Fruit fly (Drosophila melanogaster) whole organism, embryonic: ENCODE results near the gene Grip84.

Source experiments
- Asciz ChIP-seq: fragments of 200-800 bp; sonication (Bioruptor generic); optimal IDR thresholded peaks from 2 replicates; lab custom pipeline; 2017; ENCODE audit warnings: missing biosample characterization, mild to moderate bottlenecking, missing genetic modification characterization, missing genetic modification reagents
- BtbVII ChIP-seq: fragments of 200-800 bp; sonication (Bioruptor generic); optimal IDR thresholded peaks from 3 replicates; lab custom pipeline; 2017; ENCODE audit warnings: missing biosample characterization, mild to moderate bottlenecking, missing genetic modification characterization
- CG1024 ChIP-seq: fragments of 200-800 bp; sonication (Bioruptor generic); IDR thresholded peaks from 2 replicates; pipeline ENCODE4 v1.3.6; 2022; ENCODE audit warnings: missing biosample characterization, missing genetic modification characterization
- CG10321 ChIP-seq: fragments of 200-800 bp; sonication (Bioruptor generic); IDR thresholded peaks from 2 replicates; pipeline ENCODE4 v1.3.6; 2022; ENCODE audit warnings: missing biosample characterization, missing genetic modification characterization
- CG10366 ChIP-seq: fragments of 200-800 bp; sonication (Bioruptor generic); IDR thresholded peaks from 2 replicates; pipeline ENCODE4 v1.3.6; 2022; ENCODE audit warnings: missing biosample characterization, missing genetic modification characterization
- CG10565 ChIP-seq: fragments of 200-800 bp; sonication (Bioruptor generic); optimal IDR thresholded peaks from 3 replicates; lab custom pipeline; 2016; ENCODE audit warnings: missing biosample characterization, mild to moderate bottlenecking, missing genetic modification characterization
- CG12071 ChIP-seq: fragments of 200-800 bp; sonication (Bioruptor generic); optimal IDR thresholded peaks from 3 replicates; lab custom pipeline; 2018; ENCODE audit warnings: missing biosample characterization, mild to moderate bottlenecking, missing genetic modification characterization
- CG12744 ChIP-seq: fragments of 200-800 bp; sonication (Bioruptor generic); optimal IDR thresholded peaks from 2 replicates; lab custom pipeline; 2016; ENCODE audit warnings: missing biosample characterization, missing genetic modification characterization
- CG12769 ChIP-seq: fragments of 200-800 bp; sonication (Bioruptor generic); optimal IDR thresholded peaks from 2 replicates; lab custom pipeline; 2019; ENCODE audit warnings: missing biosample characterization, mild to moderate bottlenecking, missing genetic modification characterization, moderate library complexity
- CG14050 ChIP-seq: fragments of 200-800 bp; sonication (Bioruptor generic); IDR thresholded peaks from 3 replicates; pipeline ENCODE4 v1.3.6; 2022; ENCODE audit warnings: missing biosample characterization, missing genetic modification characterization
- CG14441 ChIP-seq: fragments of 200-800 bp; sonication (Bioruptor generic); IDR thresholded peaks from 2 replicates; pipeline ENCODE4 v1.3.6; 2022; ENCODE audit warnings: missing biosample characterization, missing genetic modification characterization
- CG18476 ChIP-seq: fragments of 200-800 bp; sonication (Bioruptor generic); optimal IDR thresholded peaks from 2 replicates; lab custom pipeline; 2016; ENCODE audit warnings: missing biosample characterization, mild to moderate bottlenecking, missing genetic modification characterization
- CG2678 ChIP-seq: fragments of 200-800 bp; sonication (Bioruptor generic); optimal IDR thresholded peaks from 3 replicates; lab custom pipeline; 2019; ENCODE audit warnings: missing biosample characterization, mild to moderate bottlenecking, missing genetic modification characterization, moderate library complexity
- CG31441 ChIP-seq: fragments of 200-800 bp; sonication (Bioruptor generic); IDR thresholded peaks from 2 replicates; pipeline ENCODE4 v1.3.6; 2022; ENCODE audit warnings: missing biosample characterization, missing genetic modification characterization
- CG3847 ChIP-seq: fragments of 200-800 bp; sonication (Bioruptor generic); IDR thresholded peaks from 2 replicates; pipeline ENCODE4 v1.3.6; 2022; ENCODE audit warnings: missing biosample characterization, missing genetic modification characterization
- CG4282 ChIP-seq: fragments of 200-800 bp; sonication (Bioruptor generic); optimal IDR thresholded peaks from 2 replicates; lab custom pipeline; 2016; ENCODE audit warnings: missing biosample characterization, missing genetic modification characterization
- CG4854 ChIP-seq: fragments of 200-800 bp; sonication (Bioruptor generic); optimal IDR thresholded peaks from 2 replicates; lab custom pipeline; 2016; ENCODE audit warnings: missing biosample characterization, missing genetic modification characterization, inconsistent platforms
- CG6175 ChIP-seq: fragments of 200-800 bp; sonication (Bioruptor generic); IDR thresholded peaks from 3 replicates; pipeline ENCODE4 v1.3.6; 2022; ENCODE audit warnings: missing biosample characterization, missing genetic modification characterization
- CG6272 ChIP-seq: fragments of 200-800 bp; sonication (Bioruptor generic); IDR thresholded peaks from 2 replicates; pipeline ENCODE4 v1.3.6; 2022; ENCODE audit warnings: missing biosample characterization, missing genetic modification characterization
- CG7271 ChIP-seq: fragments of 200-800 bp; sonication (Bioruptor generic); optimal IDR thresholded peaks from 2 replicates; lab custom pipeline; 2018; ENCODE audit warnings: missing biosample characterization, mild to moderate bottlenecking, missing genetic modification characterization, moderate library complexity
- CG8290 ChIP-seq, 3 experiments: fragments of 200-800 bp; sonication (Bioruptor generic); optimal IDR thresholded peaks; 2 replicates each; lab custom pipeline; 2016 to 2019; ENCODE audit warnings: missing biosample characterization in 3 of 3, missing genetic modification characterization in 3 of 3, mild to moderate bottlenecking in 2 of 3, moderate library complexity in 1 of 3
- CG9437 ChIP-seq: fragments of 200-800 bp; sonication (Bioruptor generic); optimal IDR thresholded peaks from 2 replicates; lab custom pipeline; 2018; ENCODE audit warnings: missing biosample characterization, mild to moderate bottlenecking, missing genetic modification characterization
- CG9932 ChIP-seq: fragments of 200-800 bp; sonication (Bioruptor generic); IDR thresholded peaks from 2 replicates; pipeline ENCODE4 v1.3.6; 2022; ENCODE audit warnings: missing biosample characterization, missing genetic modification characterization
- Camta ChIP-seq: fragments of 200-800 bp; sonication (Bioruptor generic); optimal IDR thresholded peaks from 2 replicates; lab custom pipeline; 2016; ENCODE audit warnings: missing biosample characterization, missing genetic modification characterization
- CkIIα-i1 ChIP-seq: fragments of 200-800 bp; sonication (Bioruptor generic); IDR thresholded peaks from 2 replicates; pipeline ENCODE4 v1.3.6; 2022; ENCODE audit warnings: missing biosample characterization, missing genetic modification characterization
- Deaf1 ChIP-seq: fragments of 200-800 bp; optimal IDR thresholded peaks from 3 replicates; lab custom pipeline; 2019; ENCODE audit warnings: missing biosample characterization, mild to moderate bottlenecking, missing genetic modification characterization, moderate library complexity
- Dll ChIP-seq: fragments of 200-800 bp; sonication (Bioruptor generic); IDR thresholded peaks from 4 replicates; pipeline ENCODE4 v1.3.6; 2022; ENCODE audit warnings: missing biosample characterization, missing genetic modification characterization; ENCODE audit not compliant: partially characterized antibody
- Dp ChIP-seq: fragments of 200-800 bp; sonication (Bioruptor generic); optimal IDR thresholded peaks from 2 replicates; lab custom pipeline; 2018; ENCODE audit warnings: missing biosample characterization, mild to moderate bottlenecking, missing genetic modification characterization, moderate library complexity
- Dref ChIP-seq: fragments of 200-800 bp; sonication (Bioruptor generic); IDR thresholded peaks from 2 replicates; pipeline ENCODE4 v1.3.6; 2022; ENCODE audit warnings: missing biosample characterization, missing genetic modification characterization
- Ets65A ChIP-seq: fragments of 200-800 bp; sonication (Bioruptor generic); peaks from one replicate; lab custom pipeline; 2016; ENCODE audit warnings: missing biosample characterization, missing genetic modification characterization
- GATAe ChIP-seq: fragments of 200-800 bp; sonication (Bioruptor generic); conservative IDR thresholded peaks from 2 replicates; pipeline ENCODE4 v1.3.6; 2022; ENCODE audit warnings: missing biosample characterization, missing genetic modification characterization
- Hmx ChIP-seq: fragments of 200-800 bp; sonication (Bioruptor generic); optimal IDR thresholded peaks from 2 replicates; lab custom pipeline; 2016; ENCODE audit warnings: missing biosample characterization, missing genetic modification characterization
- Hr39 ChIP-seq: fragments of >200 bp; optimal IDR thresholded peaks from 2 replicates; lab custom pipeline; 2017
- Lpt ChIP-seq: fragments of >200 bp; optimal IDR thresholded peaks from 2 replicates; lab custom pipeline; 2018; ENCODE audit warnings: missing biosample characterization, missing genetic modification characterization
- Med ChIP-seq: fragments of 200-800 bp; sonication (Bioruptor generic); peaks from one replicate; lab custom pipeline; 2016; ENCODE audit warnings: missing biosample characterization, missing genetic modification characterization, mild to moderate bottlenecking, inconsistent platforms, moderate library complexity
- Sin3A ChIP-seq: fragments of >200 bp; optimal IDR thresholded peaks from 2 replicates; lab custom pipeline; 2018
- Tbp ChIP-seq: fragments of >200 bp; optimal IDR thresholded peaks from 2 replicates; lab custom pipeline; 2018; ENCODE audit warnings: missing biosample characterization, missing genetic modification characterization
- ase ChIP-seq: fragments of 200-800 bp; sonication (Bioruptor generic); IDR thresholded peaks from 3 replicates; pipeline ENCODE4 v1.3.6; 2022; ENCODE audit warnings: missing biosample characterization, missing genetic modification characterization
- az2 ChIP-seq: fragments of 200-800 bp; sonication (Bioruptor generic); optimal IDR thresholded peaks from 3 replicates; lab custom pipeline; 2016; ENCODE audit warnings: missing biosample characterization, missing genetic modification characterization
- cas ChIP-seq: fragments of 200-800 bp; sonication (Bioruptor generic); IDR thresholded peaks from 2 replicates; pipeline ENCODE4 v1.3.6; 2022; ENCODE audit warnings: missing biosample characterization, missing genetic modification characterization
- dysf ChIP-seq: fragments of 200-800 bp; sonication (Bioruptor generic); IDR thresholded peaks from 3 replicates; pipeline ENCODE4 v1.3.6; 2022; ENCODE audit warnings: missing biosample characterization, missing genetic modification characterization
- exex ChIP-seq: fragments of 200-800 bp; sonication (Bioruptor generic); optimal IDR thresholded peaks from 4 replicates; lab custom pipeline; 2018; ENCODE audit warnings: missing biosample characterization, mild to moderate bottlenecking, missing genetic modification characterization, moderate library complexity
- fd3F ChIP-seq: fragments of 200-800 bp; sonication (Bioruptor generic); optimal IDR thresholded peaks from 2 replicates; lab custom pipeline; 2018; ENCODE audit warnings: missing biosample characterization, mild to moderate bottlenecking, missing genetic modification characterization, moderate library complexity
- ftz-f1 ChIP-seq: fragments of 200-800 bp; sonication (Bioruptor generic); optimal IDR thresholded peaks from 2 replicates; lab custom pipeline; 2016; ENCODE audit warnings: missing biosample characterization, missing genetic modification characterization
- gem ChIP-seq: fragments of 200-800 bp; sonication (Bioruptor generic); optimal IDR thresholded peaks from 2 replicates; lab custom pipeline; 2019; ENCODE audit warnings: missing biosample characterization, mild to moderate bottlenecking, missing genetic modification characterization, moderate library complexity
- ind ChIP-seq: fragments of 200-800 bp; sonication (Bioruptor generic); optimal IDR thresholded peaks from 3 replicates; lab custom pipeline; 2016; ENCODE audit warnings: missing biosample characterization, missing genetic modification characterization
- jing ChIP-seq: fragments of 200-800 bp; sonication (Bioruptor generic); optimal IDR thresholded peaks from 2 replicates; lab custom pipeline; 2018; ENCODE audit warnings: missing biosample characterization, mild to moderate bottlenecking, missing genetic modification characterization
- knrl ChIP-seq: fragments of 200-800 bp; sonication (Bioruptor generic); IDR thresholded peaks from 3 replicates; pipeline ENCODE4 v1.3.6; 2022; ENCODE audit warnings: missing biosample characterization, missing genetic modification characterization; ENCODE audit not compliant: partially characterized antibody
- sc ChIP-seq, 3 experiments: fragments of >200 bp in 2 of 3; fragments of 200-800 bp in 1 of 3; sonication (Bioruptor generic) in 1 of 3; optimal IDR thresholded peaks; 2 replicates in 2 of 3; 3 replicates in 1 of 3; lab custom pipeline; 2017; ENCODE audit warnings: mild to moderate bottlenecking in 1 of 3, missing biosample characterization in 1 of 3, missing genetic modification characterization in 1 of 3, missing genetic modification reagents in 1 of 3
- zen ChIP-seq: fragments of 200-800 bp; sonication (Bioruptor generic); optimal IDR thresholded peaks from 3 replicates; lab custom pipeline; 2018; ENCODE audit warnings: missing biosample characterization, mild to moderate bottlenecking, missing genetic modification characterization, moderate library complexity

The Grip84 gene

DNA sequence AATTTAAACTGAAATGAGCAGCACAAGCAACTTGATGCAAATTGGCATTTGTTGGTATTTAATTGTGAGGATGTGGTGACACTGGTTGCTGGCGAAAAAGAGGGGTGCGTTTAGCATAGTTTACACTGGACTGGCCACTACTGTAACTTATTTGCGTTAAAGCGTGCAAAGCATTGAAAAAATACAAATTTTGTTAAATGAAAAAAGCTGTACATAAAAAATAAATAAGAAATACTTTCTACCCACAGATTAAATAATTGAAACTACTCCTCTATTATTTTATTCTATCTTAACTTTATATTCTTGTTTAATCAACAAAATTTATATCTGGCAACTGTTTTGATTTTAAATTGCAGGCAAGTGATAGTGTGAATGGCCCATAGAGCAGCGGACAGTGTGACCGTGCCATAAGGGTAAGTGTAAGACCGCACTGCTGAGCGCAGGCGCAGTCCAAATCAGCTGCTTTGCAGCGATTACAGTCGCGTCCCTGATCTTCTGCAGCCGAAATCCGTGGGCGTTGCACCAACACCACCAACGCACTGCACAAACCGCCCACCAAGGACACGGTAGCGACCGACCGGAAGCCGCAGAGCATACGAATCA lies at the start of gene Grip84, which contains the start of gene car (continued):
- TF ChIP-seq sc (optimal IDR thresholded peaks at IDR 0.05; lab: Kevin White, UChicago) (no peak), sc (GFP tag; optimal IDR thresholded peaks at IDR 0.05; lab: Kevin White, UChicago) (peak; percentile 38), Deaf1 (no peak), fd3F (GFP tag; lab: Kevin White, UChicago) (peak; percentile 68), exex (tag; lab: Kevin White, UChicago) (no peak), CG14441 (GFP tag; lab: Robert Waterston, UW) (peak; percentile 67), cas (GFP tag; lab: Robert Waterston, UW) (no peak), CG10565 (GFP tag; lab: Kevin White, UChicago) (no peak), gem (tag; lab: Kevin White, UChicago) (peak; percentile 86), CG12071 (GFP tag; lab: Kevin White, UChicago) (no peak), Dll (0 out of 4 replicates have a peak, but pooled peaks have one; percentile 30), CG2678 (no peak), Camta (peak; percentile 61), CkIIα-i1 (no peak), Med (peak; percentile 88), Tbp (GFP tag; lab: Kevin White, UChicago) (no peak), CG10321 (GFP tag; lab: Robert Waterston, UW) (0 out of 2 replicates have a peak, but pooled peaks have one; percentile 17), Asciz (GFP tag; lab: Kevin White, UChicago) (no peak), CG18476 (GFP tag; lab: Kevin White, UChicago) (peak; percentile 55), knrl (no peak), Dref (GFP tag; lab: Robert Waterston, UW) (peak; percentile 35; the same call in 1 of the 2 replicates), CG9437 (GFP tag; lab: Kevin White, UChicago) (peak; percentile 56), CG7271 (tag; lab: Kevin White, UChicago) (no peak), CG6175 (GFP tag; lab: Robert Waterston, UW) (no peak), zen (tag; lab: Kevin White, UChicago) (peak; percentile 61), ind (GFP tag; lab: Kevin White, UChicago) (peak; percentile 61), GATAe (GFP tag; lab: Robert Waterston, UW) (no peak), Lpt (GFP tag; lab: Kevin White, UChicago) (no peak), CG4282 (GFP tag; lab: Kevin White, UChicago) (no peak), CG12769 (tag; lab: Kevin White, UChicago) (no peak), Sin3A (lab: Kevin White, UChicago) (peak; percentile 90), ase (GFP tag; lab: Robert Waterston, UW) (no peak), CG31441 (GFP tag; lab: Robert Waterston, UW) (no peak; the same call in 1 of the 2 replicates), Hmx (peak; percentile 22), dysf (GFP tag; lab: Robert Waterston, UW) (peak; percentile 80), CG1024 (no peak; the same call in 1 of the 2 replicates), jing (GFP tag; lab: Kevin White, UChicago) (no peak), az2 (GFP tag; lab: Kevin White, UChicago) (peak; percentile 69), CG8290 (GFP tag; optimal IDR thresholded peaks at IDR 0.05; lab: Kevin White, UChicago) (no peak), CG8290 (tag; optimal IDR thresholded peaks at IDR 0.05; lab: Kevin White, UChicago) (no peak), CG3847 (GFP tag; lab: Robert Waterston, UW) (peak; percentile 74), Dp (GFP tag; lab: Kevin White, UChicago) (peak; percentile 22), CG4854 (GFP tag; lab: Kevin White, UChicago) (no peak), Hr39 (lab: Kevin White, UChicago) (no peak), CG9932 (GFP tag; lab: Robert Waterston, UW) (peak; percentile 76; the same call in 1 of the 2 replicates), Ets65A (GFP tag; lab: Kevin White, UChicago) (peak; percentile 95), CG12744 (GFP tag; lab: Kevin White, UChicago) (no peak), BtbVII (GFP tag; lab: Kevin White, UChicago) (no peak), CG14050 (GFP tag; lab: Robert Waterston, UW) (0 out of 3 replicates have a peak, but pooled peaks have one; percentile 36), CG10366 (GFP tag; lab: Robert Waterston, UW) (peak; percentile 62; the same call in 1 of the 2 replicates), ftz-f1 (GFP tag; lab: Kevin White, UChicago) (no peak), CG6272 (peak; percentile 74)
